Worm (Caenorhabditis elegans) whole organism, young adult: ENCODE data around the gene C14A4.13.

Experiments used
- F23B12.7 ChIP-seq: sonication (generic microtip); optimal IDR thresholded peaks from 2 replicates; lab custom pipeline; 2017; ENCODE audit warnings: missing genetic modification characterization, mild to moderate bottlenecking, missing compliant biosample characterization, antibody characterized with exemption, moderate library complexity; ENCODE audit not compliant: insufficient read depth
- F33H1.4 ChIP-seq: fragments of 200-800 bp; sonication (Bioruptor generic); IDR thresholded peaks from 2 replicates; pipeline ENCODE4 v1.3.6; 2022; ENCODE audit warnings: missing genetic modification reagents, missing genetic modification characterization, missing compliant biosample characterization
- Y67H2A.10 ChIP-seq: fragments of 200-800 bp; sonication (Bioruptor generic); conservative IDR thresholded peaks from 2 replicates; pipeline ENCODE4 v1.3.6; 2022; ENCODE audit warnings: missing genetic modification reagents, missing genetic modification characterization, missing compliant biosample characterization
- Y95B8A.8 ChIP-seq: fragments of 200-800 bp; sonication (Bioruptor generic); IDR thresholded peaks from 2 replicates; pipeline ENCODE4 v1.3.6; 2022; ENCODE audit warnings: missing genetic modification reagents, missing genetic modification characterization, missing compliant biosample characterization
- ZK185.1 ChIP-seq: sonication (generic microtip); optimal IDR thresholded peaks from 2 replicates; lab custom pipeline; 2016; ENCODE audit warnings: mild to moderate bottlenecking, missing genetic modification characterization, missing compliant biosample characterization; ENCODE audit not compliant: poor library complexity, severe bottlenecking
- akir-1 ChIP-seq: fragments of 200-800 bp; sonication (Bioruptor generic); optimal IDR thresholded peaks from 2 replicates; lab custom pipeline; 2018; ENCODE audit warnings: mild to moderate bottlenecking, missing genetic modification characterization, moderate library complexity, missing compliant biosample characterization
- aptf-2 ChIP-seq: fragments of 200-800 bp; sonication (Bioruptor generic); conservative IDR thresholded peaks from 2 replicates; pipeline ENCODE4 v1.3.6; 2022; ENCODE audit warnings: missing genetic modification reagents, missing genetic modification characterization, missing compliant biosample characterization
- attf-5 ChIP-seq: fragments of 200-800 bp; sonication (Bioruptor generic); optimal IDR thresholded peaks from 2 replicates; lab custom pipeline; 2018; ENCODE audit warnings: mild to moderate bottlenecking, missing genetic modification characterization, missing compliant biosample characterization
- attf-6 ChIP-seq: fragments of 200-800 bp; sonication (Bioruptor generic); IDR thresholded peaks from 2 replicates; pipeline ENCODE4 v1.3.6; 2022; ENCODE audit warnings: missing genetic modification reagents, missing genetic modification characterization, missing compliant biosample characterization
- bed-1 ChIP-seq: fragments of 200-800 bp; sonication (Bioruptor generic); IDR thresholded peaks from 2 replicates; pipeline ENCODE4 v1.3.6; 2022; ENCODE audit warnings: missing genetic modification reagents, missing genetic modification characterization, missing compliant biosample characterization
- bed-2 ChIP-seq: fragments of 200-800 bp; sonication (Bioruptor generic); IDR thresholded peaks from 2 replicates; pipeline ENCODE4 v1.3.6; 2022; ENCODE audit warnings: missing genetic modification reagents, missing genetic modification characterization, missing compliant biosample characterization
- cebp-2 ChIP-seq: fragments of 200-800 bp; sonication (Bioruptor generic); IDR thresholded peaks from 2 replicates; pipeline ENCODE4 v1.3.6; 2022; ENCODE audit warnings: missing genetic modification characterization, missing compliant biosample characterization
- ceh-100 ChIP-seq: fragments of 200-800 bp; sonication (Bioruptor generic); IDR thresholded peaks from 2 replicates; pipeline ENCODE4 v1.3.6; 2022; ENCODE audit warnings: missing genetic modification reagents, missing genetic modification characterization, missing compliant biosample characterization
- ceh-79 ChIP-seq: sonication (generic microtip); optimal IDR thresholded peaks from 2 replicates; lab custom pipeline; 2017; ENCODE audit warnings: mild to moderate bottlenecking, missing genetic modification characterization, missing compliant biosample characterization
- dpl-1 ChIP-seq: fragments of 150-350 bp; optimal IDR thresholded peaks from 2 replicates; lab custom pipeline; 2014; ENCODE audit warnings: missing biosample characterization, missing genetic modification reagents, missing genetic modification characterization
- efl-1 ChIP-seq: fragments of 150-350 bp; optimal IDR thresholded peaks from 2 replicates; lab custom pipeline; 2014; ENCODE audit warnings: missing biosample characterization, missing genetic modification reagents, missing genetic modification characterization
- egrh-3 ChIP-seq: fragments of 200-800 bp; sonication (Bioruptor generic); IDR thresholded peaks from 2 replicates; pipeline ENCODE4 v1.3.6; 2022; ENCODE audit warnings: missing genetic modification reagents, missing genetic modification characterization, missing compliant biosample characterization
- him-1 ChIP-seq: sonication (generic microtip); optimal IDR thresholded peaks from 2 replicates; lab custom pipeline; 2016; ENCODE audit warnings: missing genotype, missing genetic modification reagents, missing genetic modification characterization, missing compliant biosample characterization
- hmg-1.2 ChIP-seq: fragments of 200-800 bp; sonication (Bioruptor generic); IDR thresholded peaks from 2 replicates; pipeline ENCODE4 v1.3.6; 2022; ENCODE audit warnings: missing genetic modification reagents, missing genetic modification characterization, missing compliant biosample characterization
- lag-1 ChIP-seq: fragments of 200-800 bp; sonication (Bioruptor generic); IDR thresholded peaks from 2 replicates; pipeline ENCODE4 v1.3.6; 2022; ENCODE audit warnings: missing genetic modification reagents, missing genetic modification characterization, missing compliant biosample characterization
- let-607 ChIP-seq, 2 experiments: fragments of 200-800 bp in 1 of 2; sonication (Bioruptor generic) in 1 of 2; sonication (generic microtip) in 1 of 2; optimal IDR thresholded peaks; 2 replicates each; lab custom pipeline; 2016 to 2018; ENCODE audit warnings: mild to moderate bottlenecking in 2 of 2, missing compliant biosample characterization in 2 of 2, missing genetic modification characterization in 2 of 2, moderate library complexity in 2 of 2, missing genotype in 1 of 2
- lin-35 ChIP-seq, 3 experiments: fragments of 150-350 bp in 2 of 3; sonication (generic microtip) in 1 of 3; optimal IDR thresholded peaks; 2 replicates each; lab custom pipeline; 2014 to 2018; ENCODE audit warnings: missing biosample characterization in 3 of 3, missing genetic modification characterization in 3 of 3, missing genetic modification reagents in 3 of 3
- lsy-27 ChIP-seq: sonication (generic microtip); optimal IDR thresholded peaks from 2 replicates; lab custom pipeline; 2017; ENCODE audit warnings: missing genetic modification characterization, mild to moderate bottlenecking, missing compliant biosample characterization, antibody characterized with exemption, missing genotype, borderline replicate concordance; ENCODE audit not compliant: insufficient read depth
- madf-6 ChIP-seq: fragments of 200-800 bp; sonication (Bioruptor generic); IDR thresholded peaks from 2 replicates; pipeline ENCODE4 v1.3.6; 2022; ENCODE audit warnings: missing genetic modification reagents, missing genetic modification characterization, missing compliant biosample characterization
- mcd-1 ChIP-seq: fragments of 200-800 bp; sonication (Bioruptor generic); IDR thresholded peaks from 2 replicates; pipeline ENCODE4 v1.3.6; 2022; ENCODE audit warnings: missing genetic modification reagents, missing genetic modification characterization, missing compliant biosample characterization
- mes-4 ChIP-seq: sonication (generic microtip); optimal IDR thresholded peaks from 2 replicates; lab custom pipeline; 2016; ENCODE audit warnings: missing genotype, missing genetic modification characterization, missing compliant biosample characterization
- mxl-1 ChIP-seq: sonication (generic microtip); optimal IDR thresholded peaks from 2 replicates; lab custom pipeline; 2016; ENCODE audit warnings: missing genetic modification characterization, missing compliant biosample characterization
- nfya-1 ChIP-seq: sonication (generic microtip); optimal IDR thresholded peaks from 2 replicates; lab custom pipeline; 2017; ENCODE audit warnings: antibody characterized with exemption, missing compliant biosample characterization, missing genetic modification characterization, borderline replicate concordance; ENCODE audit not compliant: insufficient read depth
- nfya-2 ChIP-seq: fragments of 200-800 bp; sonication (Bioruptor generic); IDR thresholded peaks from 2 replicates; pipeline ENCODE4 v1.3.6; 2022; ENCODE audit warnings: missing genetic modification reagents, missing genetic modification characterization, missing compliant biosample characterization
- nhr-80 ChIP-seq: sonication (generic microtip); optimal IDR thresholded peaks from 2 replicates; lab custom pipeline; 2016; ENCODE audit warnings: missing genetic modification characterization, missing compliant biosample characterization
- pbrm-1 ChIP-seq: fragments of 200-800 bp; sonication (Bioruptor generic); IDR thresholded peaks from 2 replicates; pipeline ENCODE4 v1.3.6; 2022; ENCODE audit warnings: missing genetic modification reagents, missing genetic modification characterization, missing compliant biosample characterization
- rec-8 ChIP-seq, 2 experiments: sonication (generic microtip); optimal IDR thresholded peaks; 2 replicates each; lab custom pipeline; 2016; ENCODE audit warnings: mild to moderate bottlenecking in 2 of 2, missing genetic modification characterization in 2 of 2, missing genetic modification reagents in 2 of 2, missing genotype in 2 of 2, missing biosample characterization in 1 of 2, missing compliant biosample characterization in 1 of 2, moderate library complexity in 1 of 2
- snpc-1.1 ChIP-seq: sonication (generic microtip); optimal IDR thresholded peaks from 2 replicates; lab custom pipeline; 2017; ENCODE audit warnings: missing genetic modification characterization, mild to moderate bottlenecking, missing compliant biosample characterization, antibody characterized with exemption, moderate library complexity, missing genotype, missing genetic modification reagents; ENCODE audit not compliant: insufficient read depth
- snpc-3.4 ChIP-seq: sonication (generic microtip); optimal IDR thresholded peaks from 2 replicates; lab custom pipeline; 2017; ENCODE audit warnings: missing genetic modification characterization, mild to moderate bottlenecking, missing compliant biosample characterization, antibody characterized with exemption, moderate library complexity, missing genotype, missing genetic modification reagents
- snpc-4 ChIP-seq, 5 experiments: fragments of 150-350 bp in 1 of 5; sonication (generic microtip) in 4 of 5; optimal IDR thresholded peaks; 2 replicates each; lab custom pipeline; 2014 to 2018; ENCODE audit warnings: missing genetic modification characterization in 5 of 5, missing biosample characterization in 3 of 5, antibody characterized with exemption in 2 of 5, mild to moderate bottlenecking in 2 of 5, missing compliant biosample characterization in 2 of 5, missing genotype in 2 of 5, moderate library complexity in 2 of 5, missing genetic modification reagents in 1 of 5
- sptf-2 ChIP-seq: fragments of 200-800 bp; sonication (Bioruptor generic); optimal IDR thresholded peaks from 2 replicates; lab custom pipeline; 2018; ENCODE audit warnings: mild to moderate bottlenecking, missing genetic modification characterization, missing compliant biosample characterization
- tbp1 ChIP-seq: fragments of 200-800 bp; sonication (Bioruptor generic); optimal IDR thresholded peaks from 2 replicates; lab custom pipeline; 2018; ENCODE audit warnings: mild to moderate bottlenecking, missing genetic modification characterization, missing compliant biosample characterization
- tbx-9 ChIP-seq: sonication (generic microtip); optimal IDR thresholded peaks from 2 replicates; lab custom pipeline; 2016; ENCODE audit warnings: borderline replicate concordance, missing genetic modification characterization, inconsistent platforms, missing compliant biosample characterization
- unc-130 ChIP-seq: sonication (generic microtip); optimal IDR thresholded peaks from 2 replicates; lab custom pipeline; 2016; ENCODE audit warnings: missing genetic modification reagents, missing genetic modification characterization, missing compliant biosample characterization
- ztf-25 ChIP-seq: fragments of 200-800 bp; sonication (Bioruptor generic); IDR thresholded peaks from 2 replicates; pipeline ENCODE4 v1.3.6; 2022; ENCODE audit warnings: missing genetic modification reagents, missing genetic modification characterization, missing compliant biosample characterization
- ztf-26 ChIP-seq: sonication (generic microtip); optimal IDR thresholded peaks from 2 replicates; lab custom pipeline; 2017; ENCODE audit warnings: missing genetic modification characterization, missing compliant biosample characterization
- ztf-6 ChIP-seq: fragments of 200-800 bp; sonication (Bioruptor generic); IDR thresholded peaks from 2 replicates; pipeline ENCODE4 v1.3.6; 2022; ENCODE audit warnings: missing genetic modification reagents, missing genetic modification characterization, missing compliant biosample characterization

Gene C14A4.13

DNA sequence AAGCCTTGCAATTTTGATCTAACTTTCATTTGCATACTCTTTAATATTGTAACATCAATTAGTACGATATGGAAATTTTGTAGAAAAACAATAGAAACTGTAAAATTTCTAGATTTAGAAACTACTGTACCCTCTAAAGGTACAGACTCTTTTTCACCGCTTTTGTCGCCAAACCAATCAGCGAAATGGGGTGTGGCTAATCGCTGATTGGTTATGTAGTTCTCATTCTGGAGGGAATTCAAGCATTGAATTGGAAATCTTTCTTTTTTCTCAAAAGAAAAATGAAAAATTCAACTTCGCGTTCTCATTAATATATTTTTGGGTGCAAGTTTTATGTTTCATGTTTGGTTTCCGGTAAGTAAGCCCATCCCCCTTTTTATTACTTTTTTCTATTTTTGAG, 14.7 kb upstream of the C14A4.13 start (continued):
- no peak for TF ChIP-seq akir-1
- no peak for TF ChIP-seq ceh-100 (GFP tag; lab: Robert Waterston, UW)
- TF ChIP-seq hmg-1.2, result no peak
- TF ChIP-seq, all 124 proteins: peak for 0

- TF ChIP-seq bed-1 (GFP tag; lab: Robert Waterston, UW) (no peak), sptf-2 (no peak), nfya-1 (no peak), lsy-27 (tag; lab: Kevin White, UChicago) (no peak), ZK185.1 (no peak), bed-2 (no peak), pbrm-1 (GFP tag; lab: Robert Waterston, UW) (no peak), nfya-2 (GFP tag; lab: Robert Waterston, UW) (no peak), mes-4 (tag; lab: Kevin White, UChicago) (no peak), akir-1 (no peak)
Measured at ce11 chrII:10605512-10605911, 12.7 kb upstream of the C14A4.13 start, which contains the start of gene taf-13. taf-13 (minus strand) TSS chrII:10605612.

DNA sequence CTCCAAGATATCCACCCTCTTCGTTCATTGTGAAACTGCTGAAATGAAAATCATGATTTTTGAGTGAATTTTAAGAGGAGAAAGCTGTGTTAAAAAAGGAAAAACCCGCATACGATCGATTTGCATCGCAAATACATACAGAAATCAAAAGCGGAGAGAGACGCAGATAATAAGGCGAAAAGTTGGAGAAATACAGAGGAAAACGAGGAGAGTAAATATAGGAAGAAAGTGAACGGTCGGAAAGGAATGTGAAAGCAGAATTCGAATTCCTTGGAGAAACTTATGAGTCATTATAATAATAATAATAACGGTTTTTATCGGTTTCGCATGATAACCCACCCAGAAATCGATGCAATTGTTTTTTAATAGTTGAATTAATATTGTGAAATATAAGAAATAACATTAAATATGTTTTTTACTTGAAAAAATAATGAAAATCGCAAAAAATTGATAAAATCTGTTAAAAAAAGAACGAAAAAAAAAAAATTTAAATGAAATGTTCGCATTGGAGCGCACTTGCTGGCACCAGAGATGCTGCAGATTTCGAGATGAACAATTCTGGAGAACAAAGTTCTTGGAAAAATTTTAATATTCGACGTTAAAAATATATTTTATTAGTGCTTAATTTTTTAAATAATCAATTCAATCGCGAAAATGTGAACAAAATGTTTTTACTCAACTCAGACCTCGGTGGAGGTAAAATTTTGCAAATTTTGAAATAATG, 10.9 kb upstream of the C14A4.13 start, which contains the start of gene ccm-3:
Gene ccm-3 (minus strand): TSS at position 38 of the 724 bp plus-strand sequence.
- no peak for TF ChIP-seq F33H1.4 (GFP tag; lab: Robert Waterston, UW)
- no peak for TF ChIP-seq ceh-79 (tag; lab: Kevin White, UChicago)
- TF ChIP-seq let-607 (tag; optimal IDR thresholded peaks at IDR 0.05; lab: Kevin White, UChicago), result no peak
- no peak for TF ChIP-seq ztf-25 (GFP tag; lab: Robert Waterston, UW)
- peak; percentile 32; the same call in 1 of the 2 replicates for TF ChIP-seq hmg-1.2
- no peak for TF ChIP-seq snpc-4 (GFP tag; optimal IDR thresholded peaks at IDR 0.05; lab: Kevin White, UChicago)
- TF ChIP-seq snpc-4 (tag; optimal IDR thresholded peaks at IDR 0.05; lab: Kevin White, UChicago), result no peak
- TF ChIP-seq lin-35 (GFP tag; optimal IDR thresholded peaks at IDR 0.05; lab: Kevin White, UChicago), result peak in 1 of 3 experiments; percentile 36
- no peak for TF ChIP-seq lsy-27 (tag; lab: Kevin White, UChicago)
- TF ChIP-seq F23B12.7 (tag; lab: Kevin White, UChicago), result peak; percentile 1
- no peak for TF ChIP-seq unc-130
- no peak for TF ChIP-seq snpc-1.1 (tag; lab: Kevin White, UChicago)
- TF ChIP-seq bed-1 (GFP tag; lab: Robert Waterston, UW), result no peak
- no peak for TF ChIP-seq cebp-2
- peak; percentile 84 for TF ChIP-seq mcd-1 (GFP tag; lab: Robert Waterston, UW)
- TF ChIP-seq attf-5, result peak; percentile 79
- no peak for TF ChIP-seq ZK185.1
- TF ChIP-seq Y67H2A.10 (GFP tag; lab: Robert Waterston, UW), result no peak
- no peak for TF ChIP-seq attf-6 (GFP tag; lab: Robert Waterston, UW)
- no peak for TF ChIP-seq mxl-1 (tag; lab: Kevin White, UChicago)
- TF ChIP-seq nhr-80 (tag; lab: Kevin White, UChicago), result peak; percentile 32
- TF ChIP-seq tbp1 (GFP tag; lab: Kevin White, UChicago), result no peak
- no peak for TF ChIP-seq aptf-2
- TF ChIP-seq egrh-3 (GFP tag; lab: Robert Waterston, UW), result no peak
- TF ChIP-seq snpc-3.4 (tag; lab: Kevin White, UChicago), result no peak
- TF ChIP-seq Y95B8A.8 (GFP tag; lab: Robert Waterston, UW), result no peak
- TF ChIP-seq madf-6 (GFP tag; lab: Robert Waterston, UW), result no peak
- TF ChIP-seq lag-1, result no peak
- TF ChIP-seq tbx-9 (tag; lab: Kevin White, UChicago), result no peak
- no peak for TF ChIP-seq rec-8 (tag; optimal IDR thresholded peaks at IDR 0.05; lab: Kevin White, UChicago)
- TF ChIP-seq efl-1, result peak; percentile 10
- TF ChIP-seq ztf-6 (GFP tag; lab: Robert Waterston, UW), result no peak
- TF ChIP-seq dpl-1 (GFP tag; lab: Kevin White, UChicago), result no peak
- TF ChIP-seq him-1, result no peak
- TF ChIP-seq ztf-26 (tag; lab: Kevin White, UChicago), result no peak
